Fruit fly (Drosophila melanogaster) whole organism, prepupa: Measurements from ENCODE around the gene FarO.

Experiments
- CG10631 ChIP-seq: fragments of 200-800 bp; sonication (Bioruptor generic); optimal IDR thresholded peaks from 2 replicates; lab custom pipeline; 2016; ENCODE audit warnings: missing biosample characterization, missing genetic modification characterization
- CG11294 ChIP-seq: fragments of 200-800 bp; sonication (Bioruptor generic); IDR thresholded peaks from 2 replicates; pipeline ENCODE4 v1.3.6; 2022; ENCODE audit warnings: missing biosample characterization, missing genetic modification characterization
- CG11902 ChIP-seq: fragments of 200-800 bp; sonication (Bioruptor generic); optimal IDR thresholded peaks from 3 replicates; lab custom pipeline; 2016; ENCODE audit warnings: missing biosample characterization, missing genetic modification characterization
- CG15336 ChIP-seq: fragments of 200-800 bp; sonication (Bioruptor generic); IDR thresholded peaks from 2 replicates; pipeline ENCODE4 v1.3.6; 2022; ENCODE audit warnings: missing biosample characterization, missing genetic modification characterization
- CG1621 ChIP-seq: fragments of 200-800 bp; sonication (Bioruptor generic); optimal IDR thresholded peaks from 3 replicates; lab custom pipeline; 2018; ENCODE audit warnings: missing biosample characterization, mild to moderate bottlenecking, missing genetic modification characterization
- CG16779 ChIP-seq: fragments of 200-800 bp; sonication (Bioruptor generic); optimal IDR thresholded peaks from 3 replicates; lab custom pipeline; 2017; ENCODE audit warnings: missing biosample characterization, mild to moderate bottlenecking, missing genetic modification characterization
- CG32006 ChIP-seq: fragments of 200-800 bp; sonication (Bioruptor generic); optimal IDR thresholded peaks from 3 replicates; lab custom pipeline; 2017; ENCODE audit warnings: missing biosample characterization, mild to moderate bottlenecking, missing genetic modification characterization
- CG4318 ChIP-seq: fragments of 200-800 bp; sonication (Bioruptor generic); optimal IDR thresholded peaks from 3 replicates; lab custom pipeline; 2017; ENCODE audit warnings: missing biosample characterization, mild to moderate bottlenecking, missing genetic modification characterization
- CG6163 ChIP-seq: fragments of 200-800 bp; sonication (Bioruptor generic); IDR thresholded peaks from 3 replicates; pipeline ENCODE4 v1.3.6; 2022; ENCODE audit warnings: missing biosample characterization, missing genetic modification characterization
- CG6276 ChIP-seq: fragments of 200-800 bp; sonication (Bioruptor generic); optimal IDR thresholded peaks from 2 replicates; lab custom pipeline; 2017; ENCODE audit warnings: missing biosample characterization, mild to moderate bottlenecking, missing genetic modification characterization
- CG8119 ChIP-seq: fragments of 200-800 bp; sonication (Bioruptor generic); IDR thresholded peaks from 3 replicates; pipeline ENCODE4 v1.3.6; 2022; ENCODE audit warnings: missing biosample characterization, missing genetic modification characterization
- Eip75B ChIP-seq: fragments of 200-800 bp; sonication (Bioruptor generic); optimal IDR thresholded peaks from 3 replicates; lab custom pipeline; 2016; ENCODE audit warnings: missing biosample characterization, missing genetic modification characterization
- Eip78C ChIP-seq: fragments of 200-800 bp; sonication (Bioruptor generic); peaks from one replicate; lab custom pipeline; 2016; ENCODE audit warnings: missing biosample characterization, missing genetic modification characterization
- Ets96B ChIP-seq: fragments of 200-800 bp; optimal IDR thresholded peaks from 2 replicates; lab custom pipeline; 2019; ENCODE audit warnings: missing biosample characterization, mild to moderate bottlenecking, missing genetic modification characterization, moderate library complexity
- Hr4 ChIP-seq: fragments of 200-800 bp; sonication (Bioruptor generic); optimal IDR thresholded peaks from 3 replicates; lab custom pipeline; 2016; ENCODE audit warnings: missing biosample characterization, missing genetic modification characterization
- Lpt ChIP-seq: fragments of 200-800 bp; sonication (Bioruptor generic); optimal IDR thresholded peaks from 3 replicates; lab custom pipeline; 2016; ENCODE audit warnings: missing biosample characterization, missing genetic modification characterization
- Met ChIP-seq: fragments of 200-800 bp; sonication (Bioruptor generic); optimal IDR thresholded peaks from 3 replicates; lab custom pipeline; 2016; ENCODE audit warnings: missing biosample characterization, missing genetic modification characterization
- Smox ChIP-seq: fragments of 200-800 bp; sonication (Bioruptor generic); optimal IDR thresholded peaks from 3 replicates; lab custom pipeline; 2016; ENCODE audit warnings: missing biosample characterization, missing genetic modification characterization
- Sox14 ChIP-seq: fragments of 200-800 bp; sonication (Bioruptor generic); optimal IDR thresholded peaks from 3 replicates; lab custom pipeline; 2016; ENCODE audit warnings: missing biosample characterization, missing genetic modification characterization
- achi ChIP-seq: fragments of 200-800 bp; sonication (Bioruptor generic); optimal IDR thresholded peaks from 3 replicates; lab custom pipeline; 2016; ENCODE audit warnings: missing biosample characterization, missing genetic modification characterization
- dac ChIP-seq: fragments of 200-800 bp; sonication (Bioruptor generic); optimal IDR thresholded peaks from 2 replicates; lab custom pipeline; 2017; ENCODE audit warnings: missing biosample characterization, mild to moderate bottlenecking, missing genetic modification characterization
- dsx ChIP-seq: fragments of 200-800 bp; optimal IDR thresholded peaks from 3 replicates; lab custom pipeline; 2019; ENCODE audit warnings: missing biosample characterization, mild to moderate bottlenecking, missing genetic modification characterization, moderate library complexity; ENCODE audit not compliant: poor library complexity, severe bottlenecking
- eg ChIP-seq: fragments of 200-800 bp; sonication (Bioruptor generic); IDR thresholded peaks from 3 replicates; pipeline ENCODE4 v1.3.6; 2022; ENCODE audit warnings: missing biosample characterization, missing genetic modification characterization
- fd59A ChIP-seq: fragments of 200-800 bp; sonication (Bioruptor generic); optimal IDR thresholded peaks from 2 replicates; lab custom pipeline; 2017; ENCODE audit warnings: missing biosample characterization, mild to moderate bottlenecking, missing genetic modification characterization, missing genetic modification reagents
- fd85E ChIP-seq: fragments of 200-800 bp; sonication (Bioruptor generic); optimal IDR thresholded peaks from 3 replicates; lab custom pipeline; 2016; ENCODE audit warnings: missing biosample characterization, missing genetic modification characterization
- fkh ChIP-seq: fragments of 200-800 bp; sonication (Bioruptor generic); optimal IDR thresholded peaks from 3 replicates; lab custom pipeline; 2017; ENCODE audit warnings: missing biosample characterization, mild to moderate bottlenecking, missing genetic modification characterization, moderate library complexity
- lz ChIP-seq: fragments of 200-800 bp; sonication (Bioruptor generic); optimal IDR thresholded peaks from 3 replicates; lab custom pipeline; 2016; ENCODE audit warnings: missing biosample characterization, missing genetic modification characterization
- net ChIP-seq: fragments of 200-800 bp; sonication (Bioruptor generic); optimal IDR thresholded peaks from 3 replicates; lab custom pipeline; 2016; ENCODE audit warnings: missing biosample characterization, missing genetic modification characterization
- ss ChIP-seq, 2 experiments: fragments of 200-800 bp; sonication (Bioruptor generic); optimal IDR thresholded peaks; 2 replicates in 1 of 2; 3 replicates in 1 of 2; lab custom pipeline; 2017 to 2018; ENCODE audit warnings: mild to moderate bottlenecking in 2 of 2, missing biosample characterization in 2 of 2, missing genetic modification characterization in 2 of 2, moderate library complexity in 1 of 2
- svp ChIP-seq: fragments of 200-800 bp; sonication (Bioruptor generic); peaks from one replicate; lab custom pipeline; 2016; ENCODE audit warnings: missing biosample characterization, missing genetic modification characterization
- topi ChIP-seq: fragments of 200-800 bp; sonication (Bioruptor generic); optimal IDR thresholded peaks from 3 replicates; lab custom pipeline; 2016; ENCODE audit warnings: missing biosample characterization, missing genetic modification characterization
- vri ChIP-seq: fragments of 200-800 bp; sonication (Bioruptor generic); optimal IDR thresholded peaks from 3 replicates; lab custom pipeline; 2016; ENCODE audit warnings: missing biosample characterization, mild to moderate bottlenecking, missing genetic modification characterization

FarO gene

dm6 chrX:2219246-2219645 lies 15.6 kb upstream of the FarO start:
- TF ChIP-seq Ets96B (tag; lab: Kevin White, UChicago) (no peak), net (GFP tag; lab: Kevin White, UChicago) (peak; percentile 23)
- TF ChIP-seq, all 60 proteins: peak for 1

- no peak for TF ChIP-seq dsx
- no peak for TF ChIP-seq CG16779
- TF ChIP-seq svp, result no peak
- no peak for TF ChIP-seq fkh (GFP tag; lab: Kevin White, UChicago)
- no peak for TF ChIP-seq CG1621 (tag; lab: Kevin White, UChicago)
- no peak for TF ChIP-seq fd85E (GFP tag; lab: Kevin White, UChicago)
- no peak for TF ChIP-seq CG15336
- TF ChIP-seq CG11902, result no peak
- no peak for TF ChIP-seq CG4318 (GFP tag; lab: Kevin White, UChicago)
- TF ChIP-seq ss (GFP tag; optimal IDR thresholded peaks at IDR 0.05; lab: Kevin White, UChicago), result no peak
- no peak for TF ChIP-seq Smox
Measured at dm6 chrX:2218455-2218854, 14.8 kb upstream of the FarO start.

- TF ChIP-seq net (GFP tag; lab: Kevin White, UChicago) (no peak), vri (no peak), Lpt (no peak), ss (GFP tag; optimal IDR thresholded peaks at IDR 0.05; lab: Kevin White, UChicago) (no peak), Eip78C (peak; percentile 55), achi (GFP tag; lab: Kevin White, UChicago) (no peak), fd59A (no peak), svp (peak; percentile 80), Eip75B (GFP tag; lab: Kevin White, UChicago) (peak; percentile 31)
Measured at dm6 chrX:2213759-2214406, 10.2 kb upstream of the FarO start, which contains the start of gene SmydA-8. Gene SmydA-8 (minus strand): TSS chrX:2213809.

dm6 chrX:2212327-2212820 lies 8.7 kb upstream of the FarO start:
- TF ChIP-seq CG6163 (GFP tag; lab: Robert Waterston, UW) (0 out of 3 replicates have a peak, but pooled peaks have one; percentile 34), svp (peak; percentile 92), Sox14 (GFP tag; lab: Kevin White, UChicago) (no peak), Hr4 (peak; percentile 33), topi (GFP tag; lab: Kevin White, UChicago) (peak; percentile 9), Eip78C (peak; percentile 20), CG8119 (GFP tag; lab: Robert Waterston, UW) (0 out of 3 replicates have a peak, but pooled peaks have one; percentile 16), lz (no peak), Met (GFP tag; lab: Kevin White, UChicago) (peak; percentile 12), eg (peak; percentile 36; the same call in 1 of the 3 replicates), CG11294 (GFP tag; lab: Robert Waterston, UW) (no peak), CG15336 (peak; percentile 42; the same call in 1 of the 2 replicates)

dm6 chrX:2208641-2209241 lies 5.1 kb upstream of the FarO start:
- TF ChIP-seq CG32006 (GFP tag; lab: Kevin White, UChicago) (peak; percentile 46), CG6276 (GFP tag; lab: Kevin White, UChicago) (peak; percentile 49), eg (peak; percentile 56; the same call in 1 of the 3 replicates), dac (no peak), CG10631 (GFP tag; lab: Kevin White, UChicago) (no peak), svp (peak; percentile 44)
